Fruit fly (Drosophila melanogaster): Measurements from ENCODE around the gene CG34292.

dm6 chr3R:27100930-27101329 is 38.9 kb downstream of the CG34292 start, which contains the start of gene Jhbp11:
- no peak for TF ChIP-seq svp (GFP tag)
- TF ChIP-seq Met (GFP tag; optimal IDR thresholded peaks at IDR 0.05): no peak
- TF ChIP-seq OdsH (GFP tag; optimal IDR thresholded peaks at IDR 0.05): no peak
- TF ChIP-seq Hr39 (GFP tag; optimal IDR thresholded peaks at IDR 0.05): no peak
- TF ChIP-seq Sox102F (GFP tag; optimal IDR thresholded peaks at IDR 0.05): no peak
- TF ChIP-seq Eip93F (GFP tag; optimal IDR thresholded peaks at IDR 0.05): no peak
- TF ChIP-seq Smox (GFP tag; optimal IDR thresholded peaks at IDR 0.05): no peak
- no peak for TF ChIP-seq Blimp-1 (GFP tag; optimal IDR thresholded peaks at IDR 0.05)
- TF ChIP-seq CG6854 (GFP tag; optimal IDR thresholded peaks at IDR 0.05): no peak
- no peak for TF ChIP-seq pdm3 (GFP tag; optimal IDR thresholded peaks at IDR 0.05)
- no peak for TF ChIP-seq topi (GFP tag; optimal IDR thresholded peaks at IDR 0.05)
